Worm (Caenorhabditis elegans): ENCODE measurements around the gene lrr-1.

DNA sequence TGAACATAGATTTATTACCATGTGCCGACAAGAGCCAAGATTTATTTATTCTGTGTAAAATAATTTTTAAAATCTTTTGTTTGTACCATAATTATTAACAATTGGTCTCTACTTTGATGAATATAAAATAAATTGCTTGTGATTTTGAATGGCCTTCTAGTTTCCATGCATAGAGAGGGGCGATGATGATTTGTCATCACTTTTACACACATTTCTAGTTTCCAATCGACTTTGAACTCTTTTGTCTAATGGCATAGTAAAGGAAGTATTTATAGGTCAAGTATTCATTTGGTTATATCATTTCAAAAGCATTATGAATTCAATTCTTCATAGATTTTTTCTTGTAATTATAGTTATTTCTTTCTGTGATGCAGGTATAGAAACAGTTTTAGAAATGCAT is 32.6 kb downstream of the lrr-1 start, which contains the start of gene F59A6.10:
- TF ChIP-seq fkh-10 (GFP tag; optimal IDR thresholded peaks at IDR 0.05), result no peak
- TF ChIP-seq nhr-232 (tag; optimal IDR thresholded peaks at IDR 0.05), result no peak
- TF ChIP-seq che-1 (tag; optimal IDR thresholded peaks at IDR 0.05), result no peak
- TF ChIP-seq tbx-2 (tag; optimal IDR thresholded peaks at IDR 0.05), result no peak

All from whole organism, late embryonic.